Fruit fly (Drosophila melanogaster): ENCODE results near the gene CG14006.

DNA sequence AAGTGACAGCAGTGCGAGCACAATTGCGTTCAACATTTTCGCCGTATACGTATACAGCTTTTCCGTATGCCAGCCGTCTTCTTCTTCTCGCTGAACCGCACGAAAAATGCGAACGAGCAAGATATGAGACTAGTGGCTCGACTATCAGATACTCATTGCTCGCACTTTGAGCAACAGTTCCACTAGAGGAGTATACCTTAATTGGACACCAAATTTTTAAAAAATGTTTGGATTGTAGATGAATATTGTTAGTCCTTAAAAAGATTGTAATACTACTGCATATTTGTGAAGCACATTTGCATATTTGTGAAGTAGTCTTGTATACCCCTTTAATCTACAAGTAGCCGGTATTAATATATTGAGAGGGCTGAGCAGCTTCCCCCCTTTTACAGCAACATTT is 49.5 kb upstream of the CG14006 start:
- TF ChIP-seq CTCF (optimal IDR thresholded peaks at IDR 0.05) (no peak), CG8478 (optimal IDR thresholded peaks at IDR 0.05) (no peak)

All from S2 (cell line).